Fruit fly (Drosophila melanogaster): Measurements from ENCODE around the gene BI-1.

BI-1 gene

DNA sequence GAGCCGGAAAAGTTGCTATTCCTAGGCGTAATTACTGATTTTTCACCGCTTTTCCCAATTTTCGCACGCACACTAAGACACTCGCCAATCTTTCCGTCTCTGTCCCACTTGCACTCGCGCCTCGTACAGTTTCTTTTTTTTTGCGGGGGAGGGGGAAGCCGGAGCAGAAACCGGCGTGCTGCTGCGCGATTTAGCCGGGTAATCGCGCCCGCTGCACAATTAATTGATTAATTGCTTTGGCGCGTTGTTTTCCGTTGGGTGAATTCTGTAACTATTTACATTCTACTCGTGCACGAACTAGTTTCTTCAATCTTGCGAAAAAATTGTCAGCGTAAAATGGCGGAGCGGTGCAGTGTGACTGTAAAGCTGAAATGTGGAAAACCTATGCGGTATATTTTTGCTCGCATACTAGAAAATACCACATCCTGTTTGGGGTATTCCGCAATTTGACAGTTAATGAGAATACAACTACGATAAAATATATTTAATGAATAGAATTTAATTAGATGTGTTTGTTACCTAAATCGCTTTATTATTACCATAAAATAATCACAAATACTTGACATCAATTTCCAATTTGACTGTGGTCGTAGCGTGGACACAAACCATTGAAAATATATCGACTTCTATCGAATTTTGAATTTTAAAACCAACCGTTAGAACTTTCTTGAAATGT, 6.5 kb upstream of the BI-1 start, which contains the start of gene Cpsf6 (continued):
- TF ChIP-seq Ets96B (tag; optimal IDR thresholded peaks at IDR 0.05) (peak; percentile 26), CG6792 (GFP tag; optimal IDR thresholded peaks at IDR 0.05) (peak; percentile 15), svp (GFP tag) (peak; percentile 61), esn (GFP tag; optimal IDR thresholded peaks at IDR 0.05) (peak; percentile 48), Met (GFP tag; optimal IDR thresholded peaks at IDR 0.05) (peak; percentile 62), Sox14 (GFP tag; optimal IDR thresholded peaks at IDR 0.05) (peak; percentile 51), salr (GFP tag; optimal IDR thresholded peaks at IDR 0.05) (peak in 1 of 2 experiments; percentile 24), dsx (GFP tag; optimal IDR thresholded peaks at IDR 0.05; ENCODE audit: poor library complexity, severe bottlenecking) (no peak), dac (GFP tag; optimal IDR thresholded peaks at IDR 0.05) (no peak), fkh (GFP tag; optimal IDR thresholded peaks at IDR 0.05) (no peak), CG6854 (GFP tag; optimal IDR thresholded peaks at IDR 0.05) (peak; percentile 66), Hr38 (GFP tag; optimal IDR thresholded peaks at IDR 0.05) (no peak), net (GFP tag; optimal IDR thresholded peaks at IDR 0.05) (no peak), topi (GFP tag; optimal IDR thresholded peaks at IDR 0.05) (peak; percentile 5), eg (GFP tag; IDR thresholded peaks at IDR 0.05) (peak; percentile 21; the same call in 1 of the 3 replicates), CG6163 (GFP tag; IDR thresholded peaks at IDR 0.05) (no peak; the same call in 2 of the 3 replicates)

DNA sequence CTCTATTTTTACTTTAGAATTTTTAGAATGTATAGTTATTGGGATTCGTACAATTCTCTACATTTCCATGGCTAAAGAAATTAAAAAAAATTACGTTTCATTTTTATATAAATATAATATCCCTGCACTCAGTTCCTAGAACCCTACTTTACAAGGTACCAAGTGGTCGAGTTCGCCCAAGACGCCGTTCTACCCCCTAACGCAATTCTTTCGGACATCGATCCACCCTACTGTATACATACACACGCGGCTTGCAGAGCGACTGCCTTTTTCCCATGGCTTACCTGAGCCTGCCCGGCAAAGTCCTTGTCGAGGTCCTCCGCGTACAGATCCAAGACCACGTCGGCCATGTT, 6.0 kb upstream of the BI-1 start:
- TF ChIP-seq CG3032 (tag; optimal IDR thresholded peaks at IDR 0.05) (no peak), Blimp-1 (GFP tag; optimal IDR thresholded peaks at IDR 0.05) (no peak), CG3919 (GFP tag; optimal IDR thresholded peaks at IDR 0.05) (no peak), CG31627 (GFP tag; optimal IDR thresholded peaks at IDR 0.05) (peak; percentile 30), ss (GFP tag; optimal IDR thresholded peaks at IDR 0.05) (no peak), Met (GFP tag; optimal IDR thresholded peaks at IDR 0.05) (peak; percentile 33), CG10669 (GFP tag; optimal IDR thresholded peaks at IDR 0.05) (no peak), CG6808 (GFP tag; optimal IDR thresholded peaks at IDR 0.05) (no peak), CG15336 (GFP tag; IDR thresholded peaks at IDR 0.05) (peak; percentile 46; the same call in 1 of the 2 replicates), Gug (GFP tag; IDR thresholded peaks at IDR 0.05) (no peak), Hr4 (GFP tag; optimal IDR thresholded peaks at IDR 0.05) (peak; percentile 55), eg (GFP tag; IDR thresholded peaks at IDR 0.05) (peak; percentile 60; the same call in 2 of the 3 replicates), dsx (GFP tag; optimal IDR thresholded peaks at IDR 0.05; ENCODE audit: poor library complexity, severe bottlenecking) (no peak), Eip78C (GFP tag) (peak; percentile 73), OdsH (GFP tag; optimal IDR thresholded peaks at IDR 0.05) (peak; percentile 38), pdm3 (GFP tag; optimal IDR thresholded peaks at IDR 0.05) (no peak), CG11294 (GFP tag; IDR thresholded peaks at IDR 0.05) (no peak)

DNA sequence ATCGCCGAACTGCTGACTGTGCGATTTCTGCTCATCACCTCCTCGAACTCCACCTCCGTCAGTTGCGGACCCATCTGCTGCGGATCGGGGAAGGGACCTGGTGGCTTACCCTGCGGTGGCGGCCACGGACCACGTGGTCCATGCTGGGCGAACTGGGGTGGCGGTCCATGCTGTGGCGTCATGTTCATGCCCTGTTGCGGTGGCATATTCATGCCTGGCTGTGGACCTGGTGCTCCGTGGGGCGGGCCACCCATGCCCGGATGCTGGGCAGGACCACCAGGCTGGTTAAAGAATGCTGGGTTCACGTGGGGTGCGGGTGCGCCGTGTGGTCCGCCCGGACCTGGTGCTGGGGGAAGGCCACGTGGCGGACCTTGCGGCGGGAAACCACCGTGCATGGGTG, 3.5 kb upstream of the BI-1 start:
- TF ChIP-seq Hr4 (GFP tag; optimal IDR thresholded peaks at IDR 0.05) (no peak), CG4318 (GFP tag; optimal IDR thresholded peaks at IDR 0.05) (no peak), CG6792 (GFP tag; optimal IDR thresholded peaks at IDR 0.05) (no peak), svp (GFP tag) (no peak), Smox (GFP tag; optimal IDR thresholded peaks at IDR 0.05) (no peak), salr (GFP tag; optimal IDR thresholded peaks at IDR 0.05) (no peak)

DNA sequence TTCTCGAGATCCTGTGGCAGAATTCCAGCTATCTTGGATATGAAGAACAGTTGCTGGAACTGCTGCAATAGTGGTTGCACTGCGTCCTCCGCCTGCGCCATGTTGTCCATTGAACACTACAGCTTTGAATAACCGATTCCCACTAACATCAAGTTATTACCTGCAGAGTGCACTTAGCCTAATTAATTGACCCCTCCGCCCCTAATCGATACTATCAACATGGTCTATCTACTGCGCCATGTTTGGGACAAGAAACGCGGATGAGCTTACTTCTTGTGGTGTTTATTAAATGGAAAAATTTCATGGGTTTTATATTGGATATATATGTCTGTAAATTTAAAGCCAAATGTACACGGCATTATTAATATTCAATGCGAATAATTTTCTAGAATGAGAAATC, 1.9 kb downstream of the BI-1 start, which contains the start of gene Gr66a:
Gene Gr66a (minus strand): TSS at position 101 of the 400 bp plus-strand sequence.
- TF ChIP-seq OdsH (GFP tag; optimal IDR thresholded peaks at IDR 0.05) (no peak), Blimp-1 (GFP tag; optimal IDR thresholded peaks at IDR 0.05) (no peak), CG8119 (GFP tag; IDR thresholded peaks at IDR 0.05) (no peak), Hr38 (GFP tag; optimal IDR thresholded peaks at IDR 0.05) (no peak), topi (GFP tag; optimal IDR thresholded peaks at IDR 0.05) (no peak), CG11294 (GFP tag; IDR thresholded peaks at IDR 0.05) (no peak), Hr39 (GFP tag; optimal IDR thresholded peaks at IDR 0.05) (no peak)
